Fruit fly (Drosophila melanogaster): ENCODE results near the gene CG31673.

dm6 chr2L:20802204-20802603 is 27.2 kb upstream of the CG31673 start:
- no peak for TF ChIP-seq NFAT (GFP tag; IDR thresholded peaks at IDR 0.05)
- no peak for TF ChIP-seq D19A (tag; optimal IDR thresholded peaks at IDR 0.05)
- no peak for TF ChIP-seq NC2α (GFP tag; optimal IDR thresholded peaks at IDR 0.05)
- TF ChIP-seq Ada2b (GFP tag; IDR thresholded peaks at IDR 0.05), result peak; percentile 43; the same call in 1 of the 2 replicates
- no peak for TF ChIP-seq CG17359 (tag; optimal IDR thresholded peaks at IDR 0.05)

All from whole organism, embryonic.